Fruit fly (Drosophila melanogaster) whole organism, embryonic: ENCODE measurements around the gene CG8319.
A peak's percentile ranks its signal among the peaks of the same experiment; 100 is the strongest.

Experiments used
- Atf3 ChIP-seq: fragments of 200-800 bp; sonication (Bioruptor generic); optimal IDR thresholded peaks from 3 replicates; lab custom pipeline; 2016; ENCODE audit warnings: missing biosample characterization, missing genetic modification characterization
- Atf6 ChIP-seq: fragments of 200-800 bp; sonication (Bioruptor generic); IDR thresholded peaks from 2 replicates; pipeline ENCODE4 v1.3.6; 2022; ENCODE audit warnings: missing biosample characterization, missing genetic modification characterization
- CG10209 ChIP-seq: fragments of 200-800 bp; sonication (Bioruptor generic); optimal IDR thresholded peaks from 3 replicates; lab custom pipeline; 2017; ENCODE audit warnings: missing biosample characterization, mild to moderate bottlenecking, missing genetic modification characterization, missing genetic modification reagents
- CG10979 ChIP-seq: fragments of 200-800 bp; sonication (Bioruptor generic); optimal IDR thresholded peaks from 2 replicates; lab custom pipeline; 2018; ENCODE audit warnings: missing biosample characterization, mild to moderate bottlenecking, missing genetic modification characterization, moderate library complexity
- CG12744 ChIP-seq: fragments of 200-800 bp; sonication (Bioruptor generic); optimal IDR thresholded peaks from 2 replicates; lab custom pipeline; 2016; ENCODE audit warnings: missing biosample characterization, missing genetic modification characterization
- CG1647 ChIP-seq: fragments of 200-800 bp; sonication (Bioruptor generic); optimal IDR thresholded peaks from 3 replicates; lab custom pipeline; 2016; ENCODE audit warnings: missing biosample characterization, missing genetic modification characterization
- CG16815 ChIP-seq: fragments of 200-800 bp; sonication (Bioruptor generic); optimal IDR thresholded peaks from 3 replicates; lab custom pipeline; 2017; ENCODE audit warnings: missing biosample characterization, mild to moderate bottlenecking, missing genetic modification characterization
- CG17802 ChIP-seq: fragments of 200-800 bp; sonication (Bioruptor generic); optimal IDR thresholded peaks from 2 replicates; lab custom pipeline; 2018; ENCODE audit warnings: missing biosample characterization, mild to moderate bottlenecking, missing genetic modification characterization, moderate library complexity
- CG17829 ChIP-seq: fragments of 200-800 bp; optimal IDR thresholded peaks from 2 replicates; lab custom pipeline; 2019; ENCODE audit warnings: missing biosample characterization, mild to moderate bottlenecking, missing genetic modification characterization, moderate library complexity
- CG17912 ChIP-seq: fragments of 200-800 bp; sonication (Bioruptor generic); optimal IDR thresholded peaks from 2 replicates; lab custom pipeline; 2018; ENCODE audit warnings: missing biosample characterization, mild to moderate bottlenecking, missing genetic modification characterization
- CG2116 ChIP-seq: fragments of 200-800 bp; sonication (Bioruptor generic); optimal IDR thresholded peaks from 3 replicates; lab custom pipeline; 2018; ENCODE audit warnings: missing biosample characterization, mild to moderate bottlenecking, missing genetic modification characterization
- CG2875 ChIP-seq: fragments of 200-800 bp; sonication (Bioruptor generic); optimal IDR thresholded peaks from 2 replicates; lab custom pipeline; 2017; ENCODE audit warnings: missing biosample characterization, mild to moderate bottlenecking, missing genetic modification characterization, missing genetic modification reagents
- CG31224 ChIP-seq: fragments of 200-800 bp; sonication (Bioruptor generic); IDR thresholded peaks from 2 replicates; pipeline ENCODE4 v1.3.6; 2022; ENCODE audit warnings: missing biosample characterization, missing genetic modification characterization
- CG3726 ChIP-seq: fragments of 200-800 bp; sonication (Bioruptor generic); IDR thresholded peaks from 3 replicates; pipeline ENCODE4, ENCODE4 v1.3.6; 2022; ENCODE audit warnings: missing biosample characterization, missing genetic modification characterization
- CG3995 ChIP-seq: fragments of 200-800 bp; sonication (Bioruptor generic); optimal IDR thresholded peaks from 3 replicates; lab custom pipeline; 2016; ENCODE audit warnings: missing biosample characterization, missing genetic modification characterization
- CG43689 ChIP-seq: fragments of 200-800 bp; sonication (Bioruptor generic); IDR thresholded peaks from 2 replicates; pipeline ENCODE4 v1.3.6; 2022; ENCODE audit warnings: missing biosample characterization, missing genetic modification characterization
- CG4424 ChIP-seq: fragments of 200-800 bp; sonication (Bioruptor generic); optimal IDR thresholded peaks from 3 replicates; lab custom pipeline; 2016; ENCODE audit warnings: missing biosample characterization, missing genetic modification characterization
- CG4707 ChIP-seq: fragments of 200-800 bp; sonication (Bioruptor generic); optimal IDR thresholded peaks from 2 replicates; lab custom pipeline; 2018; ENCODE audit warnings: missing biosample characterization, mild to moderate bottlenecking, missing genetic modification characterization, moderate library complexity
- CG4730 ChIP-seq: fragments of 200-800 bp; sonication (Bioruptor generic); IDR thresholded peaks from 2 replicates; pipeline ENCODE4 v1.3.6; 2022; ENCODE audit warnings: missing biosample characterization, missing genetic modification characterization
- CG6654 ChIP-seq: fragments of 200-800 bp; sonication (Bioruptor generic); optimal IDR thresholded peaks from 2 replicates; lab custom pipeline; 2017; ENCODE audit warnings: missing biosample characterization, mild to moderate bottlenecking, missing genetic modification characterization
- CG6791 ChIP-seq: fragments of 200-800 bp; sonication (Bioruptor generic); IDR thresholded peaks from 3 replicates; pipeline ENCODE4 v1.3.6; 2022; ENCODE audit warnings: missing biosample characterization, missing genetic modification characterization; ENCODE audit not compliant: partially characterized antibody
- CG7987 ChIP-seq: fragments of 200-800 bp; sonication (Bioruptor generic); optimal IDR thresholded peaks from 2 replicates; lab custom pipeline; 2018; ENCODE audit warnings: missing biosample characterization, mild to moderate bottlenecking, missing genetic modification characterization, moderate library complexity
- CG9437 ChIP-seq: fragments of 200-800 bp; sonication (Bioruptor generic); optimal IDR thresholded peaks from 2 replicates; lab custom pipeline; 2018; ENCODE audit warnings: missing biosample characterization, mild to moderate bottlenecking, missing genetic modification characterization
- Myb ChIP-seq: fragments of 200-800 bp; sonication (Bioruptor generic); optimal IDR thresholded peaks from 2 replicates; lab custom pipeline; 2016; ENCODE audit warnings: missing biosample characterization, missing genetic modification characterization
- Spps ChIP-seq: fragments of 200-800 bp; sonication (Bioruptor generic); optimal IDR thresholded peaks from 2 replicates; lab custom pipeline; 2018; ENCODE audit warnings: missing biosample characterization, mild to moderate bottlenecking, missing genetic modification characterization
- Sry-δ ChIP-seq: fragments of 200-800 bp; sonication (Bioruptor generic); optimal IDR thresholded peaks from 2 replicates; lab custom pipeline; 2016; ENCODE audit warnings: missing biosample characterization, missing genetic modification characterization
- Stat92E ChIP-seq, 3 experiments: fragments of >200 bp in 2 of 3; fragments of 200-800 bp in 1 of 3; sonication (Bioruptor generic) in 1 of 3; optimal IDR thresholded peaks; 2 replicates each; lab custom pipeline; 2017 to 2019; ENCODE audit warnings: missing biosample characterization in 3 of 3, missing genetic modification characterization in 3 of 3, mild to moderate bottlenecking in 1 of 3, moderate library complexity in 1 of 3
- YL-1 ChIP-seq: fragments of 200-800 bp; sonication (Bioruptor generic); optimal IDR thresholded peaks from 3 replicates; lab custom pipeline; 2017; ENCODE audit warnings: missing biosample characterization, mild to moderate bottlenecking, missing genetic modification characterization
- ara ChIP-seq: fragments of 200-800 bp; sonication (Bioruptor generic); IDR thresholded peaks from 2 replicates; pipeline ENCODE4 v1.3.6; 2022; ENCODE audit warnings: missing biosample characterization, missing genetic modification characterization
- ash1 ChIP-seq: fragments of 200-800 bp; sonication (Bioruptor generic); optimal IDR thresholded peaks from 2 replicates; lab custom pipeline; 2018; ENCODE audit warnings: missing biosample characterization, mild to moderate bottlenecking, missing genetic modification characterization
- caup ChIP-seq: fragments of 200-800 bp; sonication (Bioruptor generic); optimal IDR thresholded peaks from 3 replicates; lab custom pipeline; 2017; ENCODE audit warnings: missing biosample characterization, mild to moderate bottlenecking, missing genetic modification characterization, moderate library complexity; ENCODE audit not compliant: severe bottlenecking
- chm ChIP-seq: fragments of 200-800 bp; sonication (Bioruptor generic); IDR thresholded peaks from 2 replicates; pipeline ENCODE4 v1.3.6; 2022; ENCODE audit warnings: missing biosample characterization, missing genetic modification characterization
- dan ChIP-seq: fragments of 200-800 bp; sonication (Bioruptor generic); IDR thresholded peaks from 2 replicates; pipeline ENCODE4 v1.3.6; 2022; ENCODE audit warnings: missing biosample characterization, missing genetic modification characterization
- dpn ChIP-seq, 2 experiments: fragments of 200-800 bp; sonication (Bioruptor generic); optimal IDR thresholded peaks; 3 replicates each; lab custom pipeline; 2016; ENCODE audit warnings: missing biosample characterization in 2 of 2, missing genetic modification characterization in 2 of 2
- eyg ChIP-seq: fragments of 200-800 bp; sonication (Bioruptor generic); optimal IDR thresholded peaks from 3 replicates; lab custom pipeline; 2016; ENCODE audit warnings: missing biosample characterization, missing genetic modification characterization
- fru ChIP-seq: fragments of >200 bp; optimal IDR thresholded peaks from 2 replicates; lab custom pipeline; 2017
- ftz-f1 ChIP-seq: fragments of 200-800 bp; sonication (Bioruptor generic); optimal IDR thresholded peaks from 2 replicates; lab custom pipeline; 2016; ENCODE audit warnings: missing biosample characterization, missing genetic modification characterization
- gfzf ChIP-seq: fragments of 200-800 bp; sonication (Bioruptor generic); optimal IDR thresholded peaks from 2 replicates; lab custom pipeline; 2016; ENCODE audit warnings: missing biosample characterization, mild to moderate bottlenecking, missing genetic modification characterization, moderate library complexity
- jing ChIP-seq: fragments of 200-800 bp; sonication (Bioruptor generic); optimal IDR thresholded peaks from 2 replicates; lab custom pipeline; 2018; ENCODE audit warnings: missing biosample characterization, mild to moderate bottlenecking, missing genetic modification characterization
- kah ChIP-seq: fragments of 200-800 bp; sonication (Bioruptor generic); optimal IDR thresholded peaks from 2 replicates; lab custom pipeline; 2018; ENCODE audit warnings: missing biosample characterization, mild to moderate bottlenecking, missing genetic modification characterization
- kay ChIP-seq: fragments of 200-800 bp; sonication (Bioruptor generic); optimal IDR thresholded peaks from 2 replicates; lab custom pipeline; 2016; ENCODE audit warnings: missing biosample characterization, missing genetic modification characterization
- lola ChIP-seq, 3 experiments: fragments of >200 bp in 2 of 3; fragments of 200-800 bp in 1 of 3; sonication (Bioruptor generic) in 1 of 3; optimal IDR thresholded peaks; 2 replicates each; lab custom pipeline; 2017 to 2019; ENCODE audit warnings: missing biosample characterization in 3 of 3, missing genetic modification characterization in 3 of 3, mild to moderate bottlenecking in 1 of 3, moderate library complexity in 1 of 3
- onecut ChIP-seq: fragments of 200-800 bp; sonication (Bioruptor generic); IDR thresholded peaks from 2 replicates; pipeline ENCODE4 v1.3.6; 2022; ENCODE audit warnings: missing biosample characterization, missing genetic modification characterization
- p53 ChIP-seq: fragments of 200-800 bp; sonication (Bioruptor generic); optimal IDR thresholded peaks from 2 replicates; lab custom pipeline; 2016; ENCODE audit warnings: missing biosample characterization, missing genetic modification characterization
- run ChIP-seq: fragments of 200-800 bp; sonication (Bioruptor generic); optimal IDR thresholded peaks from 3 replicates; lab custom pipeline; 2018; ENCODE audit warnings: missing biosample characterization, mild to moderate bottlenecking, missing genetic modification characterization
- scrt ChIP-seq: fragments of 200-800 bp; sonication (Bioruptor generic); optimal IDR thresholded peaks from 2 replicates; lab custom pipeline; 2018; ENCODE audit warnings: missing biosample characterization, mild to moderate bottlenecking, missing genetic modification characterization, moderate library complexity
- sim ChIP-seq: fragments of 200-800 bp; sonication (Bioruptor generic); IDR thresholded peaks from 2 replicates; pipeline ENCODE4 v1.3.6; 2022; ENCODE audit warnings: missing biosample characterization, missing genetic modification characterization
- slbo ChIP-seq: fragments of 200-800 bp; sonication (Bioruptor generic); IDR thresholded peaks from 2 replicates; pipeline ENCODE4 v1.3.6; 2022; ENCODE audit warnings: missing biosample characterization, missing genetic modification characterization
- tna ChIP-seq: fragments of 200-800 bp; sonication (Bioruptor generic); IDR thresholded peaks from 2 replicates; pipeline ENCODE4 v1.3.6; 2022; ENCODE audit warnings: missing biosample characterization, missing genetic modification characterization; ENCODE audit not compliant: partially characterized antibody
- vvl ChIP-seq: fragments of 200-800 bp; sonication (Bioruptor generic); IDR thresholded peaks from 2 replicates; pipeline ENCODE4 v1.3.6; 2022; ENCODE audit warnings: missing biosample characterization, missing genetic modification characterization
- wek ChIP-seq: fragments of 200-800 bp; sonication (Bioruptor generic); optimal IDR thresholded peaks from 3 replicates; lab custom pipeline; 2018; ENCODE audit warnings: missing biosample characterization, mild to moderate bottlenecking, missing genetic modification characterization, moderate library complexity

CG8319 gene

dm6 chr3R:9630633-9631095 is 3.5 kb downstream of the CG8319 start, which contains the start of gene Calr (continued):
- TF ChIP-seq lola (GFP tag; optimal IDR thresholded peaks at IDR 0.05; lab: Kevin White, UChicago): no peak
- TF ChIP-seq caup (GFP tag; lab: Kevin White, UChicago): peak; percentile 66
- peak; percentile 27 for TF ChIP-seq CG4707 (GFP tag; lab: Kevin White, UChicago)
- no peak for TF ChIP-seq slbo (GFP tag; lab: Robert Waterston, UW)
- TF ChIP-seq CG12744 (GFP tag; lab: Kevin White, UChicago): no peak
- TF ChIP-seq CG3726: no peak
- peak; percentile 23 to 25 for TF ChIP-seq dpn (GFP tag; optimal IDR thresholded peaks at IDR 0.05; lab: Kevin White, UChicago)
- no peak for TF ChIP-seq CG6654 (GFP tag; lab: Kevin White, UChicago)
- peak; percentile 60 for TF ChIP-seq CG17912 (GFP tag; lab: Kevin White, UChicago)
- TF ChIP-seq Spps (tag; lab: Kevin White, UChicago): peak; percentile 38
- peak; percentile 7 for TF ChIP-seq ash1
- peak; percentile 29 for TF ChIP-seq kay (GFP tag; lab: Kevin White, UChicago)
- TF ChIP-seq CG17802 (tag; lab: Kevin White, UChicago): no peak
- peak; percentile 49 for TF ChIP-seq eyg (GFP tag; lab: Kevin White, UChicago)
- peak; percentile 100 for TF ChIP-seq CG2116 (GFP tag; lab: Kevin White, UChicago)
- TF ChIP-seq onecut: peak; percentile 60
- no peak for TF ChIP-seq vvl (GFP tag; lab: Robert Waterston, UW)
- TF ChIP-seq CG4730 (GFP tag; lab: Robert Waterston, UW): no peak
- peak; percentile 63 for TF ChIP-seq CG7987 (GFP tag; lab: Kevin White, UChicago)
- TF ChIP-seq CG31224: no peak
- TF ChIP-seq CG3995: peak; percentile 32
- no peak for TF ChIP-seq ara (GFP tag; lab: Robert Waterston, UW)
- TF ChIP-seq scrt (GFP tag; lab: Kevin White, UChicago): peak; percentile 49
- TF ChIP-seq CG4424 (GFP tag; lab: Kevin White, UChicago): peak; percentile 4
- TF ChIP-seq sim (GFP tag; lab: Robert Waterston, UW): no peak
- TF ChIP-seq CG43689 (GFP tag; lab: Robert Waterston, UW): no peak
- no peak for TF ChIP-seq Atf3 (GFP tag; lab: Kevin White, UChicago)
- TF ChIP-seq gfzf: peak; percentile 48
- peak; percentile 5 for TF ChIP-seq CG10979 (tag; lab: Kevin White, UChicago)
- no peak for TF ChIP-seq tna (GFP tag; lab: Robert Waterston, UW)
- peak; percentile 82 for TF ChIP-seq Myb
- peak; percentile 45 for TF ChIP-seq CG1647 (GFP tag; lab: Kevin White, UChicago)
- peak; percentile 68 for TF ChIP-seq kah (GFP tag; lab: Kevin White, UChicago)
- peak; percentile 36 for TF ChIP-seq run (tag; lab: Kevin White, UChicago)
- peak; percentile 52 for TF ChIP-seq CG2875 (GFP tag; lab: Kevin White, UChicago)
- TF ChIP-seq YL-1 (GFP tag; lab: Kevin White, UChicago): peak; percentile 74
- peak in 1 of 3 experiments; percentile 61 for TF ChIP-seq Stat92E (GFP tag; optimal IDR thresholded peaks at IDR 0.05; lab: Kevin White, UChicago)
- peak; percentile 54 for TF ChIP-seq Sry-δ (GFP tag; lab: Kevin White, UChicago)
- TF ChIP-seq jing (GFP tag; lab: Kevin White, UChicago): peak; percentile 12
- TF ChIP-seq Atf6: no peak
- TF ChIP-seq CG10209: peak; percentile 11
- peak; percentile 63 for TF ChIP-seq wek (GFP tag; lab: Kevin White, UChicago)
- peak; percentile 78 for TF ChIP-seq CG17829 (tag; lab: Kevin White, UChicago)
- peak; percentile 44 for TF ChIP-seq ftz-f1 (GFP tag; lab: Kevin White, UChicago)
- no peak for TF ChIP-seq dan (GFP tag; lab: Robert Waterston, UW)
- TF ChIP-seq CG16815 (GFP tag; lab: Kevin White, UChicago): no peak
- TF ChIP-seq p53 (GFP tag; lab: Kevin White, UChicago): no peak
- TF ChIP-seq fru: no peak
- TF ChIP-seq CG9437: no peak
- TF ChIP-seq CG6791 (GFP tag; lab: Robert Waterston, UW): no peak
- TF ChIP-seq chm: no peak
